Worm (Caenorhabditis elegans): ENCODE measurements around the gene Y113G7B.12.

DNA sequence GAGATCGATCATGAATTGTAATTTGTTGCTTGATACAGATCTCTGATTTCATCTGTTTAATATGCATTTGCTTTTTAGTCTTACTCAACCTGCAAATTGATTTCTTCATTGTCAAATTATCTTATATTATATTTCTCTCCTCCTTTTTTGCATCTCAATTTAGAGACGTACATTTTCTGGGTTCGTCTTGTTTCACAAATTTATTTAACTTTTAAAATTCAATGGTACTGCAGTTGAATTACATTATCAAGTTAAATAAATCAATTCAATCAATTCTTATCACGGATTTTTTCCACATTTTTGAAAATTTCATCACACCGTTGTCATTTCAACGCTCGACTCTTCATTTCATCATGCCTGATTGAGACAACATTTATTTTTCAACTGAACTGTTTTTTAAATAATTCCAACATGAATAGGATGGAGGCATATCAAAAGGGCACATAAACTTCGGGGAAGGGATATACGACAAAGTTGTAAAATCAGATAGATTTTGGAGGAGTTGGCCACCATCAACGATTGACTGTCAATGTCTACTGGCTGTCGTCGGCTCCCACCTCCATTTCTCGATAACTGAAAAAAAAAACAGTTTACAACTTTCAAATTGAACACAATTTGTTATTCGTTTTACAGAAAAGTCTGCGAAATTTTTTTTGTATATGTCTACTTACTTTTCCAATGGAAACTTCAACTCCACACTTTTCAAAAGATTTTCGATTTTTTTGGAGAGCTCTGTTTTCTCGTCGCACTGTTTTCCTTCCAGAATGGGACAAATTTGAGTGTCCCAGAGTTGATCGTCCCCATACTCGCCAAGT, 50.0 kb downstream of the Y113G7B.12 start:
- no peak for TF ChIP-seq unc-62 (GFP tag; optimal IDR thresholded peaks at IDR 0.05)
- TF ChIP-seq bed-3 (GFP tag; optimal IDR thresholded peaks at IDR 0.05): no peak
- TF ChIP-seq sem-2 (GFP tag; optimal IDR thresholded peaks at IDR 0.05): no peak
- TF ChIP-seq mab-5 (tag; optimal IDR thresholded peaks at IDR 0.05): no peak
- TF ChIP-seq pha-4 (tag; optimal IDR thresholded peaks at IDR 0.05): no peak
- no peak for TF ChIP-seq zip-8 (tag; optimal IDR thresholded peaks at IDR 0.05)
- TF ChIP-seq mep-1 (tag; optimal IDR thresholded peaks at IDR 0.05): no peak
- no peak for TF ChIP-seq ces-1 (GFP tag; optimal IDR thresholded peaks at IDR 0.05)
- TF ChIP-seq nhr-76 (tag; optimal IDR thresholded peaks at IDR 0.05): no peak
- TF ChIP-seq unc-39 (tag; optimal IDR thresholded peaks at IDR 0.05): no peak
- no peak for TF ChIP-seq lin-32 (GFP tag; optimal IDR thresholded peaks at IDR 0.05)
- TF ChIP-seq elt-3 (tag; optimal IDR thresholded peaks at IDR 0.05): no peak

Data from whole organism, mixed stage, embryonic.